Fruit fly (Drosophila melanogaster) whole organism, embryonic: ENCODE measurements around the gene CG13471.

Experiments
- Aef1 ChIP-seq: fragments of 200-800 bp; sonication (Bioruptor generic); IDR thresholded peaks from 3 replicates; pipeline ENCODE4 v1.3.6; 2022; ENCODE audit warnings: missing biosample characterization, missing genetic modification characterization
- Awh ChIP-seq: fragments of 200-800 bp; sonication (Bioruptor generic); IDR thresholded peaks from 2 replicates; pipeline ENCODE4, ENCODE4 v1.3.6; 2022; ENCODE audit warnings: missing biosample characterization, missing genetic modification characterization
- Bgb ChIP-seq: fragments of 200-800 bp; sonication (Bioruptor generic); IDR thresholded peaks from 2 replicates; pipeline ENCODE4 v1.3.6; 2022; ENCODE audit warnings: missing biosample characterization, missing genetic modification characterization; ENCODE audit not compliant: partially characterized antibody
- CG10979 ChIP-seq: fragments of 200-800 bp; sonication (Bioruptor generic); optimal IDR thresholded peaks from 2 replicates; lab custom pipeline; 2018; ENCODE audit warnings: missing biosample characterization, mild to moderate bottlenecking, missing genetic modification characterization, moderate library complexity
- CG11085 ChIP-seq: fragments of 200-800 bp; sonication (Bioruptor generic); IDR thresholded peaks from 2 replicates; pipeline ENCODE4 v1.3.6; 2022; ENCODE audit warnings: missing biosample characterization, missing genetic modification characterization
- CG11456 ChIP-seq: fragments of 200-800 bp; sonication (Bioruptor generic); IDR thresholded peaks from 3 replicates; pipeline ENCODE4 v1.3.6; 2022; ENCODE audit warnings: missing biosample characterization, missing genetic modification characterization
- CG11695 ChIP-seq: fragments of 200-800 bp; sonication (Bioruptor generic); IDR thresholded peaks from 3 replicates; pipeline ENCODE4 v1.3.6; 2022; ENCODE audit warnings: missing biosample characterization, missing genetic modification characterization
- CG12219 ChIP-seq: fragments of 200-800 bp; sonication (Bioruptor generic); optimal IDR thresholded peaks from 3 replicates; lab custom pipeline; 2018; ENCODE audit warnings: missing biosample characterization, mild to moderate bottlenecking, missing genetic modification characterization
- CG12659 ChIP-seq: fragments of 200-800 bp; sonication (Bioruptor generic); optimal IDR thresholded peaks from 3 replicates; lab custom pipeline; 2017; ENCODE audit warnings: mild to moderate bottlenecking, missing biosample characterization, missing genetic modification reagents, missing genetic modification characterization
- CG13123 ChIP-seq: fragments of 200-800 bp; sonication (Bioruptor generic); optimal IDR thresholded peaks from 2 replicates; lab custom pipeline; 2016; ENCODE audit warnings: missing biosample characterization, missing genetic modification characterization
- CG13287 ChIP-seq: fragments of 200-800 bp; sonication (Bioruptor generic); IDR thresholded peaks from 2 replicates; pipeline ENCODE4 v1.3.6; 2022; ENCODE audit warnings: missing biosample characterization, missing genetic modification characterization; ENCODE audit not compliant: partially characterized antibody
- CG17359 ChIP-seq: fragments of 200-800 bp; sonication (Bioruptor generic); optimal IDR thresholded peaks from 3 replicates; lab custom pipeline; 2018; ENCODE audit warnings: missing biosample characterization, mild to moderate bottlenecking, missing genetic modification characterization, moderate library complexity
- CG17912 ChIP-seq: fragments of 200-800 bp; sonication (Bioruptor generic); optimal IDR thresholded peaks from 2 replicates; lab custom pipeline; 2018; ENCODE audit warnings: missing biosample characterization, mild to moderate bottlenecking, missing genetic modification characterization
- CG2129 ChIP-seq: fragments of 200-800 bp; sonication (Bioruptor generic); IDR thresholded peaks from 2 replicates; pipeline ENCODE4 v1.3.6; 2022; ENCODE audit warnings: missing biosample characterization, missing genetic modification characterization; ENCODE audit not compliant: partially characterized antibody
- CG2875 ChIP-seq: fragments of 200-800 bp; sonication (Bioruptor generic); optimal IDR thresholded peaks from 2 replicates; lab custom pipeline; 2017; ENCODE audit warnings: missing biosample characterization, mild to moderate bottlenecking, missing genetic modification characterization, missing genetic modification reagents
- CG33213 ChIP-seq: fragments of 200-800 bp; sonication (Bioruptor generic); optimal IDR thresholded peaks from 3 replicates; lab custom pipeline; 2016; ENCODE audit warnings: missing biosample characterization, missing genetic modification characterization
- CG7786 ChIP-seq: fragments of 200-800 bp; sonication (Bioruptor generic); optimal IDR thresholded peaks from 2 replicates; lab custom pipeline; 2016; ENCODE audit warnings: missing biosample characterization, missing genetic modification characterization
- CG8388 ChIP-seq: fragments of 200-800 bp; sonication (Bioruptor generic); optimal IDR thresholded peaks from 2 replicates; lab custom pipeline; 2019; ENCODE audit warnings: missing biosample characterization, mild to moderate bottlenecking, missing genetic modification characterization, moderate library complexity
- Camta ChIP-seq: fragments of 200-800 bp; sonication (Bioruptor generic); optimal IDR thresholded peaks from 2 replicates; lab custom pipeline; 2016; ENCODE audit warnings: missing biosample characterization, missing genetic modification characterization
- CkIIα-i1 ChIP-seq: fragments of 200-800 bp; sonication (Bioruptor generic); IDR thresholded peaks from 2 replicates; pipeline ENCODE4 v1.3.6; 2022; ENCODE audit warnings: missing biosample characterization, missing genetic modification characterization
- E2f1 ChIP-seq: fragments of 200-800 bp; sonication (Bioruptor generic); IDR thresholded peaks from 2 replicates; pipeline ENCODE4 v1.3.6; 2022; ENCODE audit warnings: missing biosample characterization, missing genetic modification characterization
- Fer2 ChIP-seq: fragments of 200-800 bp; sonication (Bioruptor generic); optimal IDR thresholded peaks from 2 replicates; lab custom pipeline; 2018; ENCODE audit warnings: missing biosample characterization, mild to moderate bottlenecking, missing genetic modification characterization, moderate library complexity
- Hey ChIP-seq: fragments of 200-800 bp; sonication (Bioruptor generic); optimal IDR thresholded peaks from 3 replicates; lab custom pipeline; 2018; ENCODE audit warnings: missing biosample characterization, mild to moderate bottlenecking, missing genetic modification characterization
- Hr78 ChIP-seq, 2 experiments: fragments of 200-800 bp in 1 of 2; fragments of >200 bp in 1 of 2; sonication (Bioruptor generic) in 1 of 2; optimal IDR thresholded peaks; 2 replicates each; lab custom pipeline; 2017 to 2019; ENCODE audit warnings: missing biosample characterization in 2 of 2, missing genetic modification characterization in 2 of 2, mild to moderate bottlenecking in 1 of 2, moderate library complexity in 1 of 2
- NK7.1 ChIP-seq: fragments of 200-800 bp; sonication (Bioruptor generic); optimal IDR thresholded peaks from 3 replicates; lab custom pipeline; 2016; ENCODE audit warnings: missing biosample characterization, missing genetic modification characterization
- Ptx1 ChIP-seq: fragments of 200-800 bp; sonication (Bioruptor generic); IDR thresholded peaks from 2 replicates; pipeline ENCODE4 v1.3.6; 2022; ENCODE audit warnings: missing biosample characterization, missing genetic modification characterization
- Six4 ChIP-seq: fragments of 200-800 bp; sonication (Bioruptor generic); optimal IDR thresholded peaks from 2 replicates; lab custom pipeline; 2016; ENCODE audit warnings: missing biosample characterization, missing genetic modification characterization
- Sry-β ChIP-seq: fragments of 200-800 bp; sonication (Bioruptor generic); optimal IDR thresholded peaks from 2 replicates; lab custom pipeline; 2018; ENCODE audit warnings: missing biosample characterization, mild to moderate bottlenecking, missing genetic modification characterization, moderate library complexity
- Sry-δ ChIP-seq: fragments of 200-800 bp; sonication (Bioruptor generic); optimal IDR thresholded peaks from 2 replicates; lab custom pipeline; 2016; ENCODE audit warnings: missing biosample characterization, missing genetic modification characterization
- Usf ChIP-seq: fragments of 200-800 bp; sonication (Bioruptor generic); optimal IDR thresholded peaks from 2 replicates; lab custom pipeline; 2017; ENCODE audit warnings: missing genotype, missing biosample characterization, missing genetic modification characterization
- abd-A ChIP-seq: fragments of 200-800 bp; sonication (Bioruptor generic); optimal IDR thresholded peaks from 3 replicates; lab custom pipeline; 2019; ENCODE audit warnings: missing biosample characterization, mild to moderate bottlenecking, missing genetic modification characterization, moderate library complexity
- ase ChIP-seq: fragments of 200-800 bp; sonication (Bioruptor generic); IDR thresholded peaks from 3 replicates; pipeline ENCODE4 v1.3.6; 2022; ENCODE audit warnings: missing biosample characterization, missing genetic modification characterization
- dan ChIP-seq: fragments of 200-800 bp; sonication (Bioruptor generic); IDR thresholded peaks from 2 replicates; pipeline ENCODE4 v1.3.6; 2022; ENCODE audit warnings: missing biosample characterization, missing genetic modification characterization
- disco-r ChIP-seq: fragments of 200-800 bp; sonication (Bioruptor generic); optimal IDR thresholded peaks from 2 replicates; lab custom pipeline; 2016; ENCODE audit warnings: missing biosample characterization, missing genetic modification characterization
- gfzf ChIP-seq: fragments of 200-800 bp; sonication (Bioruptor generic); optimal IDR thresholded peaks from 2 replicates; lab custom pipeline; 2016; ENCODE audit warnings: missing biosample characterization, mild to moderate bottlenecking, missing genetic modification characterization, moderate library complexity
- gsb-n ChIP-seq: fragments of 200-800 bp; sonication (Bioruptor generic); optimal IDR thresholded peaks from 3 replicates; lab custom pipeline; 2018; ENCODE audit warnings: missing biosample characterization, mild to moderate bottlenecking, missing genetic modification characterization
- insv ChIP-seq, 2 experiments: fragments of 200-800 bp; sonication (Bioruptor generic); optimal IDR thresholded peaks; 3 replicates each; lab custom pipeline; 2016 to 2018; ENCODE audit warnings: missing biosample characterization in 2 of 2, missing genetic modification characterization in 2 of 2
- maf-S ChIP-seq: fragments of 200-800 bp; sonication (Bioruptor generic); optimal IDR thresholded peaks from 2 replicates; lab custom pipeline; 2016; ENCODE audit warnings: missing biosample characterization, missing genetic modification characterization
- mirr ChIP-seq: fragments of 200-800 bp; sonication (Bioruptor generic); optimal IDR thresholded peaks from 3 replicates; lab custom pipeline; 2018; ENCODE audit warnings: missing biosample characterization, mild to moderate bottlenecking, missing genetic modification characterization
- onecut ChIP-seq: fragments of 200-800 bp; sonication (Bioruptor generic); IDR thresholded peaks from 2 replicates; pipeline ENCODE4 v1.3.6; 2022; ENCODE audit warnings: missing biosample characterization, missing genetic modification characterization
- row ChIP-seq: fragments of 200-800 bp; sonication (Bioruptor generic); IDR thresholded peaks from 3 replicates; pipeline ENCODE4 v1.3.6; 2022; ENCODE audit warnings: missing biosample characterization, missing genetic modification characterization
- sisA ChIP-seq: fragments of 200-800 bp; sonication (Bioruptor generic); IDR thresholded peaks from 2 replicates; pipeline ENCODE4 v1.3.6; 2022; ENCODE audit warnings: missing biosample characterization, missing genetic modification characterization
- so ChIP-seq: fragments of 200-800 bp; sonication (Bioruptor generic); IDR thresholded peaks from 3 replicates; pipeline ENCODE4 v1.3.6; 2022; ENCODE audit warnings: missing biosample characterization, missing genetic modification characterization
- sob ChIP-seq: fragments of 200-800 bp; sonication (Bioruptor generic); IDR thresholded peaks from 2 replicates; pipeline ENCODE4 v1.3.6; 2022; ENCODE audit warnings: missing biosample characterization, missing genetic modification characterization
- tgo ChIP-seq: fragments of 200-800 bp; sonication (Bioruptor generic); IDR thresholded peaks from 3 replicates; pipeline ENCODE4 v1.3.6; 2022; ENCODE audit warnings: missing biosample characterization, missing genetic modification characterization
- tin ChIP-seq: fragments of 200-800 bp; sonication (Bioruptor generic); optimal IDR thresholded peaks from 3 replicates; lab custom pipeline; 2016; ENCODE audit warnings: missing biosample characterization, missing genetic modification characterization
- z ChIP-seq: fragments of 200-800 bp; sonication (Bioruptor generic); IDR thresholded peaks from 3 replicates; pipeline ENCODE4 v1.3.6; 2022; ENCODE audit warnings: missing biosample characterization, missing genetic modification characterization
- zf30C ChIP-seq: fragments of 200-800 bp; sonication (Bioruptor generic); optimal IDR thresholded peaks from 3 replicates; lab custom pipeline; 2018; ENCODE audit warnings: missing biosample characterization, mild to moderate bottlenecking, missing genetic modification characterization

The CG13471 gene

dm6 chr3L:14761837-14762785 is 28.8 kb upstream of the CG13471 start, which contains the start of the genes Tsen34 and Mgat4a (continued):
- TF ChIP-seq CG33213 (no peak), sob (GFP tag; lab: Robert Waterston, UW) (peak; percentile 72), Six4 (GFP tag; lab: Kevin White, UChicago) (no peak), sisA (GFP tag; lab: Robert Waterston, UW) (no peak), Ptx1 (no peak), maf-S (GFP tag; lab: Kevin White, UChicago) (no peak), zf30C (GFP tag; lab: Kevin White, UChicago) (no peak), E2f1 (GFP tag; lab: Robert Waterston, UW) (no peak; the same call in 1 of the 2 replicates), tin (GFP tag; lab: Kevin White, UChicago) (no peak), Usf (GFP tag; lab: Kevin White, UChicago) (no peak), gfzf (GFP tag; lab: Kevin White, UChicago) (peak; percentile 34), Sry-δ (peak; percentile 81), CG13287 (GFP tag; lab: Robert Waterston, UW) (peak; percentile 68), dan (no peak), CG12219 (peak; percentile 2), CG11456 (peak; percentile 78; the same call in 2 of the 3 replicates), disco-r (GFP tag; lab: Kevin White, UChicago) (peak; percentile 5), CG11085 (0 out of 2 replicates have a peak, but pooled peaks have one; percentile 33), mirr (GFP tag; lab: Kevin White, UChicago) (peak; percentile 67), Aef1 (peak; percentile 42; the same call in 2 of the 3 replicates), abd-A (tag; lab: Kevin White, UChicago) (no peak), CkIIα-i1 (GFP tag; lab: Robert Waterston, UW) (no peak), Awh (GFP tag; lab: Robert Waterston, UW) (peak; percentile 44; the same call in 1 of the 2 replicates), Hr78 (GFP tag; optimal IDR thresholded peaks at IDR 0.05; lab: Kevin White, UChicago) (no peak), z (GFP tag; lab: Robert Waterston, UW) (no peak), CG17912 (peak; percentile 56), Sry-β (GFP tag; lab: Kevin White, UChicago) (peak; percentile 4), insv (GFP tag; optimal IDR thresholded peaks at IDR 0.05; lab: Kevin White, UChicago) (peak in 1 of 2 experiments; percentile 78), ase (no peak), onecut (no peak), CG8388 (GFP tag; lab: Kevin White, UChicago) (peak; percentile 87), NK7.1 (GFP tag; lab: Kevin White, UChicago) (peak; percentile 44), CG13123 (no peak), row (GFP tag; lab: Robert Waterston, UW) (peak; percentile 44; the same call in 1 of the 3 replicates), CG11695 (peak; percentile 56; the same call in 1 of the 3 replicates), CG10979 (tag; lab: Kevin White, UChicago) (no peak), CG2129 (GFP tag; lab: Robert Waterston, UW) (no peak), gsb-n (tag; lab: Kevin White, UChicago) (no peak), Bgb (GFP tag; lab: Robert Waterston, UW) (peak; percentile 73), Hey (tag; lab: Kevin White, UChicago) (no peak), CG2875 (GFP tag; lab: Kevin White, UChicago) (no peak), CG7786 (GFP tag; lab: Kevin White, UChicago) (peak; percentile 41), so (GFP tag; lab: Robert Waterston, UW) (peak; percentile 43; the same call in 1 of the 3 replicates), tgo (GFP tag; lab: Robert Waterston, UW) (0 out of 3 replicates have a peak, but pooled peaks have one; percentile 22), CG17359 (tag; lab: Kevin White, UChicago) (no peak), CG12659 (peak; percentile 66), Camta (GFP tag; lab: Kevin White, UChicago) (peak; percentile 26), Fer2 (peak; percentile 68)
